Worm (Caenorhabditis elegans) whole organism, L4 larva: Measurements from ENCODE around the gene chil-26.

Experiments
- F10B5.3 ChIP-seq: sonication (generic microtip); optimal IDR thresholded peaks from 2 replicates; lab custom pipeline; 2016; ENCODE audit warnings: mild to moderate bottlenecking, missing genetic modification characterization, missing compliant biosample characterization
- R02D3.7 ChIP-seq: fragments of 150-350 bp; sonication (generic microtip); optimal IDR thresholded peaks from 3 replicates; lab custom pipeline; 2014; ENCODE audit warnings: missing biosample characterization, missing genetic modification characterization
- T26A8.4 ChIP-seq: fragments of 200-800 bp; sonication (Bioruptor generic); IDR thresholded peaks from 2 replicates; pipeline ENCODE4 v1.3.6; 2022; ENCODE audit warnings: missing genetic modification characterization, missing compliant biosample characterization
- Y48G9A.11 ChIP-seq: fragments of 200-800 bp; sonication (Bioruptor generic); IDR thresholded peaks from 2 replicates; pipeline ENCODE4 v1.3.6; 2022; ENCODE audit warnings: missing genetic modification reagents, missing genetic modification characterization, missing compliant biosample characterization
- ama-1 ChIP-seq: fragments of 150-350 bp; optimal IDR thresholded peaks from 2 replicates; lab custom pipeline; 2014; ENCODE audit warnings: inconsistent platforms, mixed read lengths
- attf-4 ChIP-seq: sonication (generic microtip); optimal IDR thresholded peaks from 3 replicates; lab custom pipeline; 2017; ENCODE audit warnings: missing biosample characterization, missing genetic modification characterization
- ceh-28 ChIP-seq: fragments of 150-350 bp; optimal IDR thresholded peaks from 2 replicates; lab custom pipeline; 2014; ENCODE audit warnings: missing biosample characterization, missing genetic modification reagents, missing genetic modification characterization
- ceh-32 ChIP-seq: sonication (generic microtip); optimal IDR thresholded peaks from 2 replicates; lab custom pipeline; 2016; ENCODE audit warnings: mild to moderate bottlenecking, missing genetic modification characterization, missing compliant biosample characterization; ENCODE audit not compliant: poor library complexity
- ceh-44 ChIP-seq: fragments of 200-800 bp; sonication (Bioruptor generic); IDR thresholded peaks from 2 replicates; pipeline ENCODE4 v1.3.6; 2022; ENCODE audit warnings: missing genetic modification reagents, missing genetic modification characterization, missing compliant biosample characterization
- ceh-62 ChIP-seq: sonication (generic microtip); optimal IDR thresholded peaks from 2 replicates; lab custom pipeline; 2017; ENCODE audit warnings: missing biosample characterization, missing genetic modification characterization
- ceh-82 ChIP-seq: sonication (generic microtip); optimal IDR thresholded peaks from 2 replicates; lab custom pipeline; 2017; ENCODE audit warnings: missing biosample characterization, missing genetic modification characterization
- ctbp-1 ChIP-seq: fragments of 200-800 bp; sonication (Bioruptor generic); IDR thresholded peaks from 2 replicates; pipeline ENCODE4 v1.3.6; 2022; ENCODE audit warnings: missing genetic modification reagents, missing genetic modification characterization, missing compliant biosample characterization
- daf-16 ChIP-seq, 3 experiments: sonication (generic microtip); optimal IDR thresholded peaks; 2 replicates each; lab custom pipeline; 2016 to 2017; ENCODE audit warnings: missing genetic modification characterization in 3 of 3, missing genetic modification reagents in 3 of 3, mild to moderate bottlenecking in 2 of 3, missing compliant biosample characterization in 2 of 3, missing biosample characterization in 1 of 3, moderate library complexity in 1 of 3
- daf-8 ChIP-seq: fragments of 200-800 bp; sonication (Bioruptor generic); IDR thresholded peaks from 2 replicates; pipeline ENCODE4 v1.3.6; 2022; ENCODE audit warnings: missing genetic modification characterization, missing compliant biosample characterization
- dmd-6 ChIP-seq: fragments of 200-800 bp; sonication (Bioruptor generic); IDR thresholded peaks from 2 replicates; pipeline ENCODE4 v1.3.6; 2022; ENCODE audit warnings: missing genetic modification reagents, missing genetic modification characterization, missing compliant biosample characterization
- dmd-9 ChIP-seq: fragments of 200-800 bp; sonication (Bioruptor generic); IDR thresholded peaks from 2 replicates; pipeline ENCODE4 v1.3.6; 2022; ENCODE audit warnings: missing genetic modification reagents, missing genetic modification characterization, missing compliant biosample characterization
- dve-1 ChIP-seq: sonication (generic microtip); optimal IDR thresholded peaks from 2 replicates; lab custom pipeline; 2017; ENCODE audit warnings: antibody characterized with exemption, mild to moderate bottlenecking, missing genetic modification characterization, missing compliant biosample characterization; ENCODE audit not compliant: insufficient read depth
- fkh-10 ChIP-seq: fragments of 150-350 bp; optimal IDR thresholded peaks from 2 replicates; lab custom pipeline; 2014; ENCODE audit warnings: missing biosample characterization, missing genetic modification reagents, missing genetic modification characterization
- fos-1 ChIP-seq: fragments of 150-350 bp; optimal IDR thresholded peaks from 2 replicates; lab custom pipeline; 2014; ENCODE audit warnings: missing biosample characterization, missing genetic modification characterization
- hlh-11 ChIP-seq: fragments of 200-800 bp; sonication (Bioruptor generic); optimal IDR thresholded peaks from 2 replicates; lab custom pipeline; 2018; ENCODE audit warnings: mild to moderate bottlenecking, missing genetic modification characterization, missing compliant biosample characterization
- hmg-1.1 ChIP-seq: fragments of 200-800 bp; sonication (Bioruptor generic); IDR thresholded peaks from 2 replicates; pipeline ENCODE4 v1.3.6; 2022; ENCODE audit warnings: missing genetic modification reagents, missing genetic modification characterization, missing compliant biosample characterization
- jun-1 ChIP-seq: fragments of 150-350 bp; optimal IDR thresholded peaks from 2 replicates; lab custom pipeline; 2014; ENCODE audit warnings: missing biosample characterization, missing genetic modification reagents, missing genetic modification characterization
- lin-1 ChIP-seq: fragments of 200-800 bp; sonication (Bioruptor generic); IDR thresholded peaks from 2 replicates; pipeline ENCODE4 v1.3.6; 2022; ENCODE audit warnings: missing genetic modification reagents, missing genetic modification characterization, missing compliant biosample characterization
- lir-3 ChIP-seq: sonication (generic microtip); optimal IDR thresholded peaks from 2 replicates; lab custom pipeline; 2016; ENCODE audit warnings: mild to moderate bottlenecking, missing genetic modification characterization, missing compliant biosample characterization
- lsy-2 ChIP-seq, 2 experiments: fragments of 150-350 bp in 1 of 2; sonication (generic microtip) in 1 of 2; optimal IDR thresholded peaks; 2 replicates each; lab custom pipeline; 2014 to 2017; ENCODE audit warnings: missing biosample characterization in 2 of 2, missing genetic modification characterization in 2 of 2
- madf-5 ChIP-seq, 2 experiments: fragments of 200-800 bp; sonication (Bioruptor generic); IDR thresholded peaks; 2 replicates each; pipeline ENCODE4 v1.3.6; 2022; ENCODE audit warnings: missing compliant biosample characterization in 2 of 2, missing genetic modification characterization in 2 of 2
- mdt-29 ChIP-seq: fragments of 200-800 bp; sonication (Bioruptor generic); IDR thresholded peaks from 2 replicates; pipeline ENCODE4 v1.3.6; 2022; ENCODE audit warnings: missing genetic modification reagents, missing genetic modification characterization, missing compliant biosample characterization
- mep-1 ChIP-seq: fragments of 150-350 bp; sonication (generic microtip); optimal IDR thresholded peaks from 3 replicates; lab custom pipeline; 2014; ENCODE audit warnings: missing biosample characterization, missing genetic modification characterization
- mxl-3 ChIP-seq: fragments of 200-800 bp; sonication (Bioruptor generic); optimal IDR thresholded peaks from 2 replicates; lab custom pipeline; 2018; ENCODE audit warnings: mild to moderate bottlenecking, missing genetic modification characterization, missing compliant biosample characterization
- nhr-10 ChIP-seq: fragments of 150-350 bp; optimal IDR thresholded peaks from 2 replicates; lab custom pipeline; 2014; ENCODE audit warnings: missing biosample characterization, missing genetic modification characterization
- nhr-102 ChIP-seq: sonication (generic microtip); optimal IDR thresholded peaks from 2 replicates; lab custom pipeline; 2016; ENCODE audit warnings: mild to moderate bottlenecking, missing genetic modification characterization, moderate library complexity, missing compliant biosample characterization
- nhr-11 ChIP-seq: fragments of 150-350 bp; optimal IDR thresholded peaks from 2 replicates; lab custom pipeline; 2014; ENCODE audit warnings: missing biosample characterization, missing genetic modification characterization
- nhr-25 ChIP-seq: sonication (generic microtip); optimal IDR thresholded peaks from 2 replicates; lab custom pipeline; 2017; ENCODE audit warnings: missing genetic modification characterization, mild to moderate bottlenecking, missing compliant biosample characterization, antibody characterized with exemption, moderate library complexity, borderline replicate concordance; ENCODE audit not compliant: insufficient read depth
- nhr-28 ChIP-seq: fragments of 150-350 bp; optimal IDR thresholded peaks from 2 replicates; lab custom pipeline; 2014; ENCODE audit warnings: missing biosample characterization, missing genetic modification characterization
- nhr-42 ChIP-seq: fragments of 200-800 bp; sonication (Bioruptor generic); IDR thresholded peaks from 2 replicates; pipeline ENCODE4 v1.3.6; 2022; ENCODE audit warnings: missing genetic modification characterization, missing compliant biosample characterization
- nhr-48 ChIP-seq: sonication (generic microtip); optimal IDR thresholded peaks from 2 replicates; lab custom pipeline; 2016; ENCODE audit warnings: mild to moderate bottlenecking, missing genetic modification characterization, missing compliant biosample characterization
- nhr-6 ChIP-seq: fragments of 150-350 bp; optimal IDR thresholded peaks from 2 replicates; lab custom pipeline; 2014; ENCODE audit warnings: missing biosample characterization, missing genetic modification characterization
- nhr-77 ChIP-seq: fragments of 150-350 bp; optimal IDR thresholded peaks from 2 replicates; lab custom pipeline; 2014; ENCODE audit warnings: missing biosample characterization, missing genetic modification characterization
- php-3 ChIP-seq: fragments of 200-800 bp; sonication (Bioruptor generic); IDR thresholded peaks from 2 replicates; pipeline ENCODE4 v1.3.6; 2022; ENCODE audit warnings: missing genetic modification reagents, missing genetic modification characterization, missing compliant biosample characterization
- skn-1 ChIP-seq: fragments of 150-350 bp; optimal IDR thresholded peaks from 2 replicates; lab custom pipeline; 2014; ENCODE audit warnings: missing biosample characterization, missing genetic modification characterization
- snpc-1.2 ChIP-seq: fragments of 200-800 bp; sonication (Bioruptor generic); IDR thresholded peaks from 2 replicates; pipeline ENCODE4 v1.3.6; 2022; ENCODE audit warnings: missing genetic modification reagents, missing genetic modification characterization, missing compliant biosample characterization
- snpc-4 ChIP-seq: fragments of 150-350 bp; optimal IDR thresholded peaks from 2 replicates; lab custom pipeline; 2014; ENCODE audit warnings: missing biosample characterization, missing genetic modification characterization
- spr-3 ChIP-seq: fragments of 200-800 bp; sonication (Bioruptor generic); optimal IDR thresholded peaks from 2 replicates; lab custom pipeline; 2018; ENCODE audit warnings: mild to moderate bottlenecking, missing genetic modification characterization, missing compliant biosample characterization
- tra-1 ChIP-seq: fragments of 200-800 bp; sonication (Bioruptor generic); IDR thresholded peaks from 2 replicates; pipeline ENCODE4 v1.3.6; 2022; ENCODE audit warnings: missing genetic modification reagents, missing genetic modification characterization, missing compliant biosample characterization
- zag-1 ChIP-seq: fragments of 150-350 bp; optimal IDR thresholded peaks from 2 replicates; lab custom pipeline; 2014; ENCODE audit warnings: missing biosample characterization, missing genetic modification characterization
- zip-11 ChIP-seq: fragments of 200-800 bp; sonication (Bioruptor generic); IDR thresholded peaks from 2 replicates; pipeline ENCODE4 v1.3.6; 2022; ENCODE audit warnings: missing genetic modification characterization, missing compliant biosample characterization
- zip-2 ChIP-seq: fragments of 150-350 bp; optimal IDR thresholded peaks from 2 replicates; lab custom pipeline; 2014; ENCODE audit warnings: missing biosample characterization, missing genetic modification characterization
- ztf-11 ChIP-seq: fragments of 150-350 bp; optimal IDR thresholded peaks from 2 replicates; lab custom pipeline; 2014; ENCODE audit warnings: missing biosample characterization, missing genetic modification characterization

chil-26 gene

DNA sequence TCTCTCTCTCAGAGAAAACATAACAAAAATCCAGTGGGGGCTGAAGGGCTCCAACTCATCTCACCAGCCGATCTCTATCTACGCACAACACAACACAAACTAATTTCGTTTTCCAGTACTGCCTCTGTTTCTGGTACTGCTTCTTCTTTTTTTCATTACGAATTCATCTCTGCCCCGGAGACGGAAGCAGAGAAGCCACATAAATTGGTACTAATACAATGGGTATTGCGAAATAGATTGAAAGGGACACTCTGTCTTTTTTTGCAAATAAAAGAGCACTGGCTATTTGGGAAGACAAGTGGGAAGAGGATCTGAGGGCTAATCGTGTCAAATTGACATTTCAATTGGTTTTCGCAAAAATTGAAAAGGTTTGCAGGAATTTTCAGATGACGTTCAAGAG, 22.5 kb downstream of the chil-26 start:
- no peak for TF ChIP-seq skn-1 (tag; lab: Kevin White, UChicago)
- TF ChIP-seq nhr-10, result no peak
- TF ChIP-seq ceh-44, result no peak
- TF ChIP-seq R02D3.7 (tag; lab: Kevin White, UChicago), result no peak
- TF ChIP-seq ctbp-1 (GFP tag; lab: Robert Waterston, UW), result peak; percentile 52; the same call in 1 of the 2 replicates
- TF ChIP-seq madf-5 (GFP tag; IDR thresholded peaks at IDR 0.05; lab: Robert Waterston, UW), result no peak
- peak; percentile 25 for TF ChIP-seq mep-1 (tag; lab: Kevin White, UChicago)
- TF ChIP-seq nhr-6, result no peak
- peak in 1 of 2 experiments; percentile 14 for TF ChIP-seq lsy-2 (tag; optimal IDR thresholded peaks at IDR 0.05; lab: Kevin White, UChicago)
- TF ChIP-seq lir-3 (tag; lab: Kevin White, UChicago), result no peak
- no peak for TF ChIP-seq spr-3 (GFP tag; lab: Kevin White, UChicago)
- TF ChIP-seq ceh-28, result no peak
- no peak for TF ChIP-seq ztf-11 (tag; lab: Kevin White, UChicago)
- no peak for TF ChIP-seq dmd-6 (GFP tag; lab: Robert Waterston, UW)
- no peak for TF ChIP-seq fos-1 (tag; lab: Kevin White, UChicago)
- TF ChIP-seq jun-1 (tag; lab: Kevin White, UChicago), result no peak
- TF ChIP-seq T26A8.4 (GFP tag; lab: Robert Waterston, UW), result no peak
- TF ChIP-seq nhr-11, result no peak
- no peak for TF ChIP-seq dmd-9 (GFP tag; lab: Robert Waterston, UW)
- TF ChIP-seq nhr-77 (tag; lab: Kevin White, UChicago), result no peak
- no peak for TF ChIP-seq nhr-25 (tag; lab: Kevin White, UChicago)

DNA sequence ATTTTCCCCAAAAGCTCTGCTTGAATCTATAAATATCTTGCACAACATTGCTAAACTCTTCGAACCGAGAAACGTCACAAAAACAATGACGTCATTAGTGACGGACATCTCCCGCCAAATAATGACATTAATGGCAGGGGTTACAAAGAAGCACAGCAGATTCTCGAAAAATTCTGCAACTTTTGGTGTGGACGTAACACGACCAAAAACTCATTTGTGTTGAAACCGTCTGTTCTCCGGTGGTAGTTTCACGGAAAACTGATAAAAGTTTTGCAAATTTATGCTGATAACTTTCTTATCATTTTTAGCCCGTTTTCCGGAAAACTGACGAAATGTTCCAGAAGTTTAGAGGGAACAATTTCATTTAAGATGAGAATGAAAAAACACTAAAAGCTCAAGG, 23.7 kb downstream of the chil-26 start:
- TF ChIP-seq daf-16 (GFP tag; optimal IDR thresholded peaks at IDR 0.05; lab: Kevin White, UChicago) (no peak), daf-16 (tag; optimal IDR thresholded peaks at IDR 0.05; lab: Kevin White, UChicago) (peak; percentile 31), mdt-29 (GFP tag; lab: Robert Waterston, UW) (0 out of 2 replicates have a peak, but pooled peaks have one; percentile 25), dve-1 (tag; lab: Kevin White, UChicago) (peak; percentile 32), php-3 (GFP tag; lab: Robert Waterston, UW) (0 out of 2 replicates have a peak, but pooled peaks have one; percentile 13), nhr-28 (tag; lab: Kevin White, UChicago) (peak; percentile 45), ceh-82 (no peak), zip-2 (tag; lab: Kevin White, UChicago) (no peak), dmd-6 (GFP tag; lab: Robert Waterston, UW) (peak; percentile 90), Y48G9A.11 (no peak), F10B5.3 (tag; lab: Kevin White, UChicago) (no peak), hlh-11 (peak; percentile 60), lsy-2 (tag; optimal IDR thresholded peaks at IDR 0.05; lab: Kevin White, UChicago) (peak in 1 of 2 experiments; percentile 15)

DNA sequence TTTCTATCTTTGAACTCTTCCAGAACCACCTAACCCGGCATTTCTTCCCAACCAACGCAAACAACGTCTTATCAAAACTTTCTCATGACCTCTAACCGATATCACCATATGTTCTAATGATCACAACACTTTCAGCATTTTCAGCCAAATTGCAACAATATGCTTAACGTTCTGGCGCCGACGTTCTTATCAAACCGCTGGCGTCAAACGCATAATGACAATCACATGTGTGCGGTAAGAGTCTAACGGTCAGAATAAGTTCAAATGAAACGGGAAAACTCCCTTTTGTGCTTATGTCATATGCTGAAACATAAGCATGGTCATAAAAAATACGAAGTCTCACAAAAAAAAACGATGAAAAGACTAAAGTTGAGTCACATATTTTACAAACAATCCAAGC, 26.1 kb downstream of the chil-26 start:
- TF ChIP-seq hmg-1.1 (no peak), ceh-32 (tag; lab: Kevin White, UChicago) (no peak), mxl-3 (GFP tag; lab: Kevin White, UChicago) (no peak), zip-11 (GFP tag; lab: Robert Waterston, UW) (no peak), ceh-62 (tag; lab: Kevin White, UChicago) (no peak), mep-1 (tag; lab: Kevin White, UChicago) (peak; percentile 60), dve-1 (tag; lab: Kevin White, UChicago) (peak; percentile 96), dmd-6 (GFP tag; lab: Robert Waterston, UW) (peak; percentile 98), daf-8 (no peak), nhr-102 (tag; lab: Kevin White, UChicago) (peak; percentile 83), ama-1 (lab: Kevin White, UChicago) (no peak), snpc-1.2 (GFP tag; lab: Robert Waterston, UW) (no peak), nhr-28 (tag; lab: Kevin White, UChicago) (peak; percentile 92), lin-1 (GFP tag; lab: Robert Waterston, UW) (peak; percentile 85), nhr-48 (peak; percentile 86), fos-1 (tag; lab: Kevin White, UChicago) (peak; percentile 82), nhr-42 (no peak), zag-1 (tag; lab: Kevin White, UChicago) (no peak), snpc-4 (no peak), tra-1 (GFP tag; lab: Robert Waterston, UW) (peak; percentile 88), attf-4 (tag; lab: Kevin White, UChicago) (no peak), fkh-10 (GFP tag; lab: Kevin White, UChicago) (no peak), nhr-77 (tag; lab: Kevin White, UChicago) (peak; percentile 79)
